Worm (Caenorhabditis elegans) whole organism, young adult: Measurements from ENCODE around the gene sri-61.

Experiments
- F49E8.2 ChIP-seq: sonication (generic microtip); optimal IDR thresholded peaks from 3 replicates; lab custom pipeline; 2017; ENCODE audit warnings: missing genetic modification characterization, mild to moderate bottlenecking, missing compliant biosample characterization, antibody characterized with exemption, moderate library complexity; ENCODE audit not compliant: insufficient read depth
- nfya-1 ChIP-seq: sonication (generic microtip); optimal IDR thresholded peaks from 2 replicates; lab custom pipeline; 2017; ENCODE audit warnings: antibody characterized with exemption, missing compliant biosample characterization, missing genetic modification characterization, borderline replicate concordance; ENCODE audit not compliant: insufficient read depth
- tlf-1 ChIP-seq: fragments of 200-800 bp; sonication (Bioruptor generic); optimal IDR thresholded peaks from 2 replicates; lab custom pipeline; 2018; ENCODE audit warnings: mild to moderate bottlenecking, missing genetic modification characterization, missing compliant biosample characterization
- unc-62 ChIP-seq: fragments of 150-350 bp; optimal IDR thresholded peaks from 2 replicates; lab custom pipeline; 2014; ENCODE audit warnings: missing biosample characterization, missing genetic modification reagents, missing genetic modification characterization

- TF ChIP-seq nfya-1 (no peak), tlf-1 (GFP tag; lab: Kevin White, UChicago) (no peak), unc-62 (GFP tag; lab: Kevin White, UChicago) (no peak), F49E8.2 (no peak)
Observed at ce11 chrII:2681118-2681517, 19.0 kb downstream of the sri-61 start, which contains the start of gene F34D6.1.
